Fruit fly (Drosophila melanogaster) whole organism, embryonic: ENCODE data around the gene Sem1.

Experiments
- Bgb ChIP-seq: fragments of 200-800 bp; sonication (Bioruptor generic); IDR thresholded peaks from 2 replicates; pipeline ENCODE4 v1.3.6; 2022; ENCODE audit warnings: missing biosample characterization, missing genetic modification characterization; ENCODE audit not compliant: partially characterized antibody
- CG10267 ChIP-seq: fragments of 200-800 bp; sonication (Bioruptor generic); optimal IDR thresholded peaks from 2 replicates; lab custom pipeline; 2018; ENCODE audit warnings: missing biosample characterization, mild to moderate bottlenecking, missing genetic modification characterization, moderate library complexity
- CG10274 ChIP-seq: fragments of 200-800 bp; sonication (Bioruptor generic); optimal IDR thresholded peaks from 3 replicates; lab custom pipeline; 2017; ENCODE audit warnings: missing biosample characterization, mild to moderate bottlenecking, missing genetic modification characterization
- CG12744 ChIP-seq: fragments of 200-800 bp; sonication (Bioruptor generic); optimal IDR thresholded peaks from 2 replicates; lab custom pipeline; 2016; ENCODE audit warnings: missing biosample characterization, missing genetic modification characterization
- CG14667 ChIP-seq: fragments of 200-800 bp; sonication (Bioruptor generic); IDR thresholded peaks from 2 replicates; pipeline ENCODE4 v1.3.6; 2022; ENCODE audit warnings: missing biosample characterization, missing genetic modification characterization
- CG14860 ChIP-seq: fragments of 200-800 bp; sonication (Bioruptor generic); IDR thresholded peaks from 3 replicates; pipeline ENCODE4 v1.3.6; 2022; ENCODE audit warnings: missing biosample characterization, missing genetic modification characterization; ENCODE audit not compliant: partially characterized antibody
- CG1603 ChIP-seq: fragments of 200-800 bp; sonication (Bioruptor generic); optimal IDR thresholded peaks from 2 replicates; lab custom pipeline; 2019; ENCODE audit warnings: missing biosample characterization, mild to moderate bottlenecking, missing genetic modification characterization, moderate library complexity
- CG17186 ChIP-seq: fragments of 200-800 bp; sonication (Bioruptor generic); optimal IDR thresholded peaks from 3 replicates; lab custom pipeline; 2017; ENCODE audit warnings: missing biosample characterization, missing genetic modification reagents, missing genetic modification characterization
- CG17912 ChIP-seq: fragments of 200-800 bp; sonication (Bioruptor generic); optimal IDR thresholded peaks from 2 replicates; lab custom pipeline; 2018; ENCODE audit warnings: missing biosample characterization, mild to moderate bottlenecking, missing genetic modification characterization
- CG2120 ChIP-seq: fragments of 200-800 bp; sonication (Bioruptor generic); optimal IDR thresholded peaks from 3 replicates; lab custom pipeline; 2016; ENCODE audit warnings: missing biosample characterization, missing genetic modification characterization
- CG2875 ChIP-seq: fragments of 200-800 bp; sonication (Bioruptor generic); optimal IDR thresholded peaks from 2 replicates; lab custom pipeline; 2017; ENCODE audit warnings: missing biosample characterization, mild to moderate bottlenecking, missing genetic modification characterization, missing genetic modification reagents
- CG30020 ChIP-seq: fragments of 200-800 bp; optimal IDR thresholded peaks from 2 replicates; lab custom pipeline; 2019; ENCODE audit warnings: missing biosample characterization, mild to moderate bottlenecking, missing genetic modification characterization, moderate library complexity
- CG30403 ChIP-seq: fragments of 200-800 bp; sonication (Bioruptor generic); optimal IDR thresholded peaks from 3 replicates; lab custom pipeline; 2016; ENCODE audit warnings: missing biosample characterization, missing genetic modification characterization
- CG32772 ChIP-seq: fragments of 200-800 bp; sonication (Bioruptor generic); IDR thresholded peaks from 2 replicates; pipeline ENCODE4 v1.3.6; 2022; ENCODE audit warnings: missing biosample characterization, missing genetic modification characterization
- CG4404 ChIP-seq: fragments of 200-800 bp; sonication (Bioruptor generic); IDR thresholded peaks from 2 replicates; pipeline ENCODE4 v1.3.6; 2022; ENCODE audit warnings: missing biosample characterization, missing genetic modification characterization
- CG4854 ChIP-seq: fragments of 200-800 bp; sonication (Bioruptor generic); optimal IDR thresholded peaks from 2 replicates; lab custom pipeline; 2016; ENCODE audit warnings: missing biosample characterization, missing genetic modification characterization, inconsistent platforms
- CG8290 ChIP-seq, 3 experiments: fragments of 200-800 bp; sonication (Bioruptor generic); optimal IDR thresholded peaks; 2 replicates each; lab custom pipeline; 2016 to 2019; ENCODE audit warnings: missing biosample characterization in 3 of 3, missing genetic modification characterization in 3 of 3, mild to moderate bottlenecking in 2 of 3, moderate library complexity in 1 of 3
- CG9797 ChIP-seq: fragments of 200-800 bp; sonication (Bioruptor generic); optimal IDR thresholded peaks from 3 replicates; lab custom pipeline; 2018; ENCODE audit warnings: missing biosample characterization, mild to moderate bottlenecking, missing genetic modification characterization
- Dip3 ChIP-seq: fragments of 200-800 bp; sonication (Bioruptor generic); optimal IDR thresholded peaks from 3 replicates; lab custom pipeline; 2016; ENCODE audit warnings: missing biosample characterization, missing genetic modification characterization
- Doc3 ChIP-seq: fragments of 200-800 bp; sonication (Bioruptor generic); IDR thresholded peaks from 3 replicates; pipeline ENCODE4 v1.3.6; 2022; ENCODE audit warnings: missing biosample characterization, missing genetic modification characterization; ENCODE audit not compliant: partially characterized antibody
- Ets97D ChIP-seq: fragments of 200-800 bp; sonication (Bioruptor generic); optimal IDR thresholded peaks from 3 replicates; lab custom pipeline; 2016; ENCODE audit warnings: missing biosample characterization, missing genetic modification characterization
- HLH3B ChIP-seq: fragments of 200-800 bp; sonication (Bioruptor generic); IDR thresholded peaks from 2 replicates; pipeline ENCODE4 v1.3.6; 2022; ENCODE audit warnings: missing biosample characterization, missing genetic modification characterization
- Hsf ChIP-seq: fragments of 200-800 bp; sonication (Bioruptor generic); optimal IDR thresholded peaks from 3 replicates; lab custom pipeline; 2016; ENCODE audit warnings: missing biosample characterization, missing genetic modification characterization
- NFAT ChIP-seq: fragments of 200-800 bp; sonication (Bioruptor generic); IDR thresholded peaks from 2 replicates; pipeline ENCODE4 v1.3.6; 2022; ENCODE audit warnings: missing biosample characterization, missing genetic modification characterization
- NK7.1 ChIP-seq: fragments of 200-800 bp; sonication (Bioruptor generic); optimal IDR thresholded peaks from 3 replicates; lab custom pipeline; 2016; ENCODE audit warnings: missing biosample characterization, missing genetic modification characterization
- NfI ChIP-seq: fragments of 200-800 bp; sonication (Bioruptor generic); optimal IDR thresholded peaks from 3 replicates; lab custom pipeline; 2018; ENCODE audit warnings: missing biosample characterization, mild to moderate bottlenecking, missing genetic modification characterization, moderate library complexity
- Scr ChIP-seq: fragments of 200-800 bp; sonication (Bioruptor generic); IDR thresholded peaks from 2 replicates; pipeline ENCODE4 v1.3.6; 2022; ENCODE audit warnings: missing biosample characterization, missing genetic modification characterization; ENCODE audit not compliant: partially characterized antibody
- Sry-β ChIP-seq: fragments of 200-800 bp; sonication (Bioruptor generic); optimal IDR thresholded peaks from 2 replicates; lab custom pipeline; 2018; ENCODE audit warnings: missing biosample characterization, mild to moderate bottlenecking, missing genetic modification characterization, moderate library complexity
- Ssrp ChIP-seq: fragments of 200-800 bp; sonication (Bioruptor generic); optimal IDR thresholded peaks from 2 replicates; lab custom pipeline; 2018; ENCODE audit warnings: missing biosample characterization, mild to moderate bottlenecking, missing genetic modification characterization, moderate library complexity
- Stat92E ChIP-seq, 3 experiments: fragments of >200 bp in 2 of 3; fragments of 200-800 bp in 1 of 3; sonication (Bioruptor generic) in 1 of 3; optimal IDR thresholded peaks; 2 replicates each; lab custom pipeline; 2017 to 2019; ENCODE audit warnings: missing biosample characterization in 3 of 3, missing genetic modification characterization in 3 of 3, mild to moderate bottlenecking in 1 of 3, moderate library complexity in 1 of 3
- Xbp1 ChIP-seq: fragments of 200-800 bp; sonication (Bioruptor generic); optimal IDR thresholded peaks from 3 replicates; lab custom pipeline; 2016; ENCODE audit warnings: missing biosample characterization, mild to moderate bottlenecking, missing genetic modification characterization
- Xrp1 ChIP-seq: fragments of 200-800 bp; sonication (Bioruptor generic); IDR thresholded peaks from 2 replicates; pipeline ENCODE4 v1.3.6; 2022; ENCODE audit warnings: missing biosample characterization, missing genetic modification characterization
- bbx ChIP-seq: fragments of 200-800 bp; sonication (Bioruptor generic); IDR thresholded peaks from 2 replicates; pipeline ENCODE4 v1.3.6; 2022; ENCODE audit warnings: missing biosample characterization, missing genetic modification characterization; ENCODE audit not compliant: partially characterized antibody
- bigmax ChIP-seq: fragments of 200-800 bp; sonication (Bioruptor generic); optimal IDR thresholded peaks from 2 replicates; lab custom pipeline; 2018; ENCODE audit warnings: missing biosample characterization, mild to moderate bottlenecking, missing genetic modification characterization
- dpn ChIP-seq, 2 experiments: fragments of 200-800 bp; sonication (Bioruptor generic); optimal IDR thresholded peaks; 3 replicates each; lab custom pipeline; 2016; ENCODE audit warnings: missing biosample characterization in 2 of 2, missing genetic modification characterization in 2 of 2
- ems ChIP-seq: fragments of 200-800 bp; sonication (Bioruptor generic); optimal IDR thresholded peaks from 3 replicates; lab custom pipeline; 2016; ENCODE audit warnings: missing biosample characterization, missing genetic modification characterization
- exex ChIP-seq: fragments of 200-800 bp; sonication (Bioruptor generic); optimal IDR thresholded peaks from 4 replicates; lab custom pipeline; 2018; ENCODE audit warnings: missing biosample characterization, mild to moderate bottlenecking, missing genetic modification characterization, moderate library complexity
- inv ChIP-seq: fragments of 200-800 bp; sonication (Bioruptor generic); IDR thresholded peaks from 2 replicates; pipeline ENCODE4 v1.3.6; 2022; ENCODE audit warnings: missing biosample characterization, missing genetic modification characterization; ENCODE audit not compliant: partially characterized antibody
- klu ChIP-seq: fragments of 200-800 bp; sonication (Bioruptor generic); IDR thresholded peaks from 2 replicates; pipeline ENCODE4 v1.3.6; 2022; ENCODE audit warnings: missing biosample characterization, missing genetic modification characterization
- kni ChIP-seq: fragments of 200-800 bp; sonication (Bioruptor generic); optimal IDR thresholded peaks from 3 replicates; lab custom pipeline; 2017; ENCODE audit warnings: mild to moderate bottlenecking, missing biosample characterization, missing genetic modification reagents, missing genetic modification characterization
- mld ChIP-seq: fragments of 200-800 bp; sonication (Bioruptor generic); IDR thresholded peaks from 3 replicates; pipeline ENCODE4 v1.3.6; 2022; ENCODE audit warnings: missing biosample characterization, missing genetic modification characterization; ENCODE audit not compliant: partially characterized antibody
- nerfin-1 ChIP-seq: fragments of 200-800 bp; sonication (Bioruptor generic); optimal IDR thresholded peaks from 3 replicates; lab custom pipeline; 2019; ENCODE audit warnings: missing biosample characterization, mild to moderate bottlenecking, missing genetic modification characterization, moderate library complexity
- nerfin-2 ChIP-seq: fragments of 200-800 bp; sonication (Bioruptor generic); IDR thresholded peaks from 2 replicates; pipeline ENCODE4 v1.3.6; 2022; ENCODE audit warnings: missing biosample characterization, missing genetic modification characterization; ENCODE audit not compliant: partially characterized antibody
- phol ChIP-seq: fragments of 200-800 bp; sonication (Bioruptor generic); optimal IDR thresholded peaks from 3 replicates; lab custom pipeline; 2018; ENCODE audit warnings: missing biosample characterization, mild to moderate bottlenecking, missing genetic modification characterization, moderate library complexity
- sens ChIP-seq: fragments of 200-800 bp; sonication (Bioruptor generic); peaks from one replicate; lab custom pipeline; 2016; ENCODE audit warnings: missing biosample characterization, missing genetic modification characterization
- sna ChIP-seq: fragments of 200-800 bp; sonication (Bioruptor generic); IDR thresholded peaks from 2 replicates; pipeline ENCODE4 v1.3.6; 2022; ENCODE audit warnings: missing biosample characterization, missing genetic modification characterization; ENCODE audit not compliant: partially characterized antibody
- tll ChIP-seq, 2 experiments: fragments of 200-800 bp in 1 of 2; fragments of >200 bp in 1 of 2; sonication (Bioruptor generic) in 1 of 2; optimal IDR thresholded peaks; 2 replicates each; lab custom pipeline; 2017 to 2019; ENCODE audit warnings: missing biosample characterization in 2 of 2, missing genetic modification characterization in 2 of 2, mild to moderate bottlenecking in 1 of 2, moderate library complexity in 1 of 2
- ttk ChIP-seq: fragments of 200-800 bp; sonication (Bioruptor generic); IDR thresholded peaks from 2 replicates; pipeline ENCODE4 v2.1.2; 2022; ENCODE audit warnings: missing biosample characterization, missing genetic modification characterization

Sem1 gene

dm6 chr2L:7037773-7038327 lies 25.9 kb upstream of the Sem1 start, which contains the start of gene milt (continued):
- TF ChIP-seq CG17186 (GFP tag; lab: Kevin White, UChicago) (peak; percentile 78), CG2120 (peak; percentile 35), kni (GFP tag; lab: Kevin White, UChicago) (peak; percentile 24), Bgb (GFP tag; lab: Robert Waterston, UW) (peak; percentile 88), CG10267 (tag; lab: Kevin White, UChicago) (peak; percentile 66), Stat92E (GFP tag; optimal IDR thresholded peaks at IDR 0.05; lab: Kevin White, UChicago) (no peak), Ssrp (tag; lab: Kevin White, UChicago) (peak; percentile 2), nerfin-1 (tag; lab: Kevin White, UChicago) (peak; percentile 31), exex (peak; percentile 12), klu (GFP tag; lab: Robert Waterston, UW) (no peak), bbx (peak; percentile 94), mld (GFP tag; lab: Robert Waterston, UW) (peak; percentile 88), CG14667 (GFP tag; lab: Robert Waterston, UW) (no peak), NK7.1 (GFP tag; lab: Kevin White, UChicago) (no peak), Sry-β (GFP tag; lab: Kevin White, UChicago) (peak; percentile 50), phol (tag; lab: Kevin White, UChicago) (peak; percentile 53), dpn (GFP tag; optimal IDR thresholded peaks at IDR 0.05; lab: Kevin White, UChicago) (peak; percentile 15 to 24), bigmax (GFP tag; lab: Kevin White, UChicago) (peak; percentile 37), sens (GFP tag; lab: Kevin White, UChicago) (peak; percentile 70), CG2875 (GFP tag; lab: Kevin White, UChicago) (no peak), Ets97D (GFP tag; lab: Kevin White, UChicago) (peak; percentile 52), CG32772 (GFP tag; lab: Robert Waterston, UW) (no peak), NFAT (GFP tag; lab: Robert Waterston, UW) (0 out of 2 replicates have a peak, but pooled peaks have one; percentile 3), CG30403 (GFP tag; lab: Kevin White, UChicago) (peak; percentile 18), Dip3 (GFP tag; lab: Kevin White, UChicago) (no peak), CG8290 (GFP tag; optimal IDR thresholded peaks at IDR 0.05; lab: Kevin White, UChicago) (no peak), CG8290 (tag; optimal IDR thresholded peaks at IDR 0.05; lab: Kevin White, UChicago) (peak in 1 of 2 experiments; percentile 54), NfI (GFP tag; lab: Kevin White, UChicago) (no peak), Hsf (peak; percentile 22), Xbp1 (GFP tag; lab: Kevin White, UChicago) (peak; percentile 17), Doc3 (peak; percentile 68; the same call in 2 of the 3 replicates), ttk (GFP tag; lab: Robert Waterston, UW) (no peak), CG4404 (GFP tag; lab: Robert Waterston, UW) (no peak), CG10274 (GFP tag; lab: Kevin White, UChicago) (no peak), Xrp1 (0 out of 2 replicates have a peak, but pooled peaks have one; percentile 22), CG30020 (tag; lab: Kevin White, UChicago) (peak; percentile 36), HLH3B (GFP tag; lab: Robert Waterston, UW) (no peak), CG1603 (tag; lab: Kevin White, UChicago) (peak; percentile 65), ems (peak; percentile 53), CG9797 (GFP tag; lab: Kevin White, UChicago) (no peak), CG4854 (no peak), CG17912 (GFP tag; lab: Kevin White, UChicago) (peak; percentile 9), nerfin-2 (GFP tag; lab: Robert Waterston, UW) (peak; percentile 89), sna (GFP tag; lab: Robert Waterston, UW) (peak; percentile 76), CG14860 (GFP tag; lab: Robert Waterston, UW) (peak; percentile 77), tll (GFP tag; optimal IDR thresholded peaks at IDR 0.05; lab: Kevin White, UChicago) (no peak), inv (GFP tag; lab: Robert Waterston, UW) (peak; percentile 70), CG12744 (GFP tag; lab: Kevin White, UChicago) (peak; percentile 2), Scr (peak; percentile 85)
